Worm (Caenorhabditis elegans) whole organism, early embryonic: ENCODE data around the gene mig-6.

Experiments
- hnd-1 ChIP-seq: sonication (generic microtip); optimal IDR thresholded peaks from 2 replicates; lab custom pipeline; 2016; ENCODE audit warnings: missing genetic modification characterization, missing compliant biosample characterization
- tbx-11 ChIP-seq: fragments of 200-800 bp; sonication (Bioruptor generic); IDR thresholded peaks from 2 replicates; pipeline ENCODE4 v1.3.6; 2022; ENCODE audit warnings: missing genetic modification characterization, missing compliant biosample characterization

- TF ChIP-seq tbx-11 (no peak), hnd-1 (tag; lab: Kevin White, UChicago) (no peak)
These were observed 41.1 kb upstream of the mig-6 start for ce11 chrV:7785885-7786284.
